Fruit fly (Drosophila melanogaster) whole organism, embryonic: ENCODE data around the gene Tom70.
A peak's percentile ranks its signal among the peaks of the same experiment; 100 is the strongest.

Experiments used
- B-H2 ChIP-seq: fragments of 200-800 bp; sonication (Bioruptor generic); optimal IDR thresholded peaks from 2 replicates; lab custom pipeline; 2018; ENCODE audit warnings: missing biosample characterization, mild to moderate bottlenecking, missing genetic modification characterization
- CG11695 ChIP-seq: fragments of 200-800 bp; sonication (Bioruptor generic); IDR thresholded peaks from 3 replicates; pipeline ENCODE4 v1.3.6; 2022; ENCODE audit warnings: missing biosample characterization, missing genetic modification characterization
- CG11696 ChIP-seq: fragments of 200-800 bp; sonication (Bioruptor generic); IDR thresholded peaks from 2 replicates; pipeline ENCODE4 v1.3.6; 2022; ENCODE audit warnings: missing biosample characterization, missing genetic modification characterization
- CG12104 ChIP-seq: fragments of 200-800 bp; sonication (Bioruptor generic); optimal IDR thresholded peaks from 3 replicates; lab custom pipeline; 2016; ENCODE audit warnings: missing biosample characterization, missing genetic modification characterization
- CG12744 ChIP-seq: fragments of 200-800 bp; sonication (Bioruptor generic); optimal IDR thresholded peaks from 2 replicates; lab custom pipeline; 2016; ENCODE audit warnings: missing biosample characterization, missing genetic modification characterization
- CG12942 ChIP-seq: fragments of 200-800 bp; sonication (Bioruptor generic); optimal IDR thresholded peaks from 3 replicates; lab custom pipeline; 2016; ENCODE audit warnings: missing biosample characterization, missing genetic modification characterization
- CG16815 ChIP-seq: fragments of 200-800 bp; sonication (Bioruptor generic); optimal IDR thresholded peaks from 3 replicates; lab custom pipeline; 2017; ENCODE audit warnings: missing biosample characterization, mild to moderate bottlenecking, missing genetic modification characterization
- CG2116 ChIP-seq: fragments of 200-800 bp; sonication (Bioruptor generic); optimal IDR thresholded peaks from 3 replicates; lab custom pipeline; 2018; ENCODE audit warnings: missing biosample characterization, mild to moderate bottlenecking, missing genetic modification characterization
- CG3407 ChIP-seq: fragments of 200-800 bp; sonication (Bioruptor generic); optimal IDR thresholded peaks from 2 replicates; lab custom pipeline; 2018; ENCODE audit warnings: missing biosample characterization, mild to moderate bottlenecking, missing genetic modification characterization
- CG4730 ChIP-seq: fragments of 200-800 bp; sonication (Bioruptor generic); IDR thresholded peaks from 2 replicates; pipeline ENCODE4 v1.3.6; 2022; ENCODE audit warnings: missing biosample characterization, missing genetic modification characterization
- CG7963 ChIP-seq: fragments of 200-800 bp; sonication (Bioruptor generic); IDR thresholded peaks from 3 replicates; pipeline ENCODE4 v1.3.6; 2022; ENCODE audit warnings: missing biosample characterization, missing genetic modification characterization; ENCODE audit not compliant: partially characterized antibody
- CG8089 ChIP-seq: fragments of 200-800 bp; sonication (Bioruptor generic); optimal IDR thresholded peaks from 3 replicates; lab custom pipeline; 2016; ENCODE audit warnings: missing biosample characterization, missing genetic modification characterization
- CG8281 ChIP-seq: fragments of 200-800 bp; sonication (Bioruptor generic); optimal IDR thresholded peaks from 2 replicates; lab custom pipeline; 2018; ENCODE audit warnings: missing biosample characterization, mild to moderate bottlenecking, missing genetic modification characterization, moderate library complexity
- CG8290 ChIP-seq, 3 experiments: fragments of 200-800 bp; sonication (Bioruptor generic); optimal IDR thresholded peaks; 2 replicates each; lab custom pipeline; 2016 to 2019; ENCODE audit warnings: missing biosample characterization in 3 of 3, missing genetic modification characterization in 3 of 3, mild to moderate bottlenecking in 2 of 3, moderate library complexity in 1 of 3
- CG9609 ChIP-seq: fragments of 200-800 bp; sonication (Bioruptor generic); optimal IDR thresholded peaks from 3 replicates; lab custom pipeline; 2016; ENCODE audit warnings: missing biosample characterization, missing genetic modification characterization
- CG9797 ChIP-seq: fragments of 200-800 bp; sonication (Bioruptor generic); optimal IDR thresholded peaks from 3 replicates; lab custom pipeline; 2018; ENCODE audit warnings: missing biosample characterization, mild to moderate bottlenecking, missing genetic modification characterization
- CTCF ChIP-seq: fragments of 200-800 bp; sonication (Bioruptor generic); optimal IDR thresholded peaks from 2 replicates; lab custom pipeline; 2017; ENCODE audit warnings: missing biosample characterization, mild to moderate bottlenecking, missing genetic modification characterization, moderate library complexity
- Chrac-16 ChIP-seq: fragments of 200-800 bp; sonication (Bioruptor generic); optimal IDR thresholded peaks from 3 replicates; lab custom pipeline; 2016; ENCODE audit warnings: missing biosample characterization, missing genetic modification characterization
- CkIIα-i1 ChIP-seq: fragments of 200-800 bp; sonication (Bioruptor generic); IDR thresholded peaks from 2 replicates; pipeline ENCODE4 v1.3.6; 2022; ENCODE audit warnings: missing biosample characterization, missing genetic modification characterization
- D19A ChIP-seq: fragments of 200-800 bp; optimal IDR thresholded peaks from 3 replicates; lab custom pipeline; 2019; ENCODE audit warnings: missing biosample characterization, mild to moderate bottlenecking, missing genetic modification characterization, moderate library complexity
- Dref ChIP-seq: fragments of 200-800 bp; sonication (Bioruptor generic); IDR thresholded peaks from 2 replicates; pipeline ENCODE4 v1.3.6; 2022; ENCODE audit warnings: missing biosample characterization, missing genetic modification characterization
- Hr51 ChIP-seq, 2 experiments: fragments of 200-800 bp; sonication (Bioruptor generic); optimal IDR thresholded peaks; 2 replicates in 1 of 2; 3 replicates in 1 of 2; lab custom pipeline; 2016 to 2018; ENCODE audit warnings: missing biosample characterization in 2 of 2, missing genetic modification characterization in 2 of 2, mild to moderate bottlenecking in 1 of 2, moderate library complexity in 1 of 2
- Lim3 ChIP-seq: fragments of 200-800 bp; sonication (Bioruptor generic); IDR thresholded peaks from 2 replicates; pipeline ENCODE4 v1.3.6; 2022; ENCODE audit warnings: missing biosample characterization, missing genetic modification characterization
- MBD-R2 ChIP-seq: fragments of 200-800 bp; sonication (Bioruptor generic); IDR thresholded peaks from 2 replicates; pipeline ENCODE4 v1.3.6; 2022; ENCODE audit warnings: missing biosample characterization, missing genetic modification characterization
- MESR4 ChIP-seq: fragments of 200-800 bp; sonication (Bioruptor generic); optimal IDR thresholded peaks from 2 replicates; lab custom pipeline; 2018; ENCODE audit warnings: missing biosample characterization, mild to moderate bottlenecking, missing genetic modification characterization, moderate library complexity
- Mad ChIP-seq: fragments of 200-800 bp; sonication (Bioruptor generic); optimal IDR thresholded peaks from 2 replicates; lab custom pipeline; 2016; ENCODE audit warnings: missing biosample characterization, missing genetic modification characterization
- Nf-YC ChIP-seq: fragments of 200-800 bp; optimal IDR thresholded peaks from 3 replicates; lab custom pipeline; 2019; ENCODE audit warnings: missing biosample characterization, mild to moderate bottlenecking, missing genetic modification characterization, moderate library complexity
- Rx ChIP-seq: fragments of 200-800 bp; sonication (Bioruptor generic); IDR thresholded peaks from 2 replicates; pipeline ENCODE4 v1.3.6; 2022; ENCODE audit warnings: missing biosample characterization, missing genetic modification characterization
- Sry-δ ChIP-seq: fragments of 200-800 bp; sonication (Bioruptor generic); optimal IDR thresholded peaks from 2 replicates; lab custom pipeline; 2016; ENCODE audit warnings: missing biosample characterization, missing genetic modification characterization
- Tbp ChIP-seq: fragments of >200 bp; optimal IDR thresholded peaks from 2 replicates; lab custom pipeline; 2018; ENCODE audit warnings: missing biosample characterization, missing genetic modification characterization
- ac ChIP-seq: fragments of 200-800 bp; sonication (Bioruptor generic); optimal IDR thresholded peaks from 3 replicates; lab custom pipeline; 2017; ENCODE audit warnings: missing biosample characterization, mild to moderate bottlenecking, missing genetic modification characterization
- bsh ChIP-seq, 2 experiments: fragments of 200-800 bp; sonication (Bioruptor generic); optimal IDR thresholded peaks; 2 replicates each; lab custom pipeline; 2017 to 2018; ENCODE audit warnings: mild to moderate bottlenecking in 2 of 2, missing biosample characterization in 2 of 2, missing genetic modification characterization in 2 of 2, moderate library complexity in 1 of 2
- crp ChIP-seq, 2 experiments: fragments of 200-800 bp; sonication (Bioruptor generic); optimal IDR thresholded peaks; 2 replicates in 1 of 2; 3 replicates in 1 of 2; lab custom pipeline; 2017; ENCODE audit warnings: missing biosample characterization in 2 of 2, missing genetic modification characterization in 2 of 2, mild to moderate bottlenecking in 1 of 2, moderate library complexity in 1 of 2
- ftz-f1 ChIP-seq: fragments of 200-800 bp; sonication (Bioruptor generic); optimal IDR thresholded peaks from 2 replicates; lab custom pipeline; 2016; ENCODE audit warnings: missing biosample characterization, missing genetic modification characterization
- gem ChIP-seq: fragments of 200-800 bp; sonication (Bioruptor generic); optimal IDR thresholded peaks from 2 replicates; lab custom pipeline; 2019; ENCODE audit warnings: missing biosample characterization, mild to moderate bottlenecking, missing genetic modification characterization, moderate library complexity
- gsb ChIP-seq: fragments of 200-800 bp; sonication (Bioruptor generic); IDR thresholded peaks from 2 replicates; pipeline ENCODE4 v1.3.6; 2022; ENCODE audit warnings: missing biosample characterization, missing genetic modification characterization
- gsb-n ChIP-seq: fragments of 200-800 bp; sonication (Bioruptor generic); optimal IDR thresholded peaks from 3 replicates; lab custom pipeline; 2018; ENCODE audit warnings: missing biosample characterization, mild to moderate bottlenecking, missing genetic modification characterization
- hkb ChIP-seq, 2 experiments: fragments of 200-800 bp in 1 of 2; fragments of >200 bp in 1 of 2; sonication (Bioruptor generic) in 1 of 2; IDR thresholded peaks in 1 of 2; optimal IDR thresholded peaks in 1 of 2; 2 replicates each; pipeline versions ENCODE4 v1.3.6 to Lab custom; 2017 to 2022; ENCODE audit warnings: missing biosample characterization in 1 of 2, missing genetic modification characterization in 1 of 2
- kay ChIP-seq: fragments of 200-800 bp; sonication (Bioruptor generic); optimal IDR thresholded peaks from 2 replicates; lab custom pipeline; 2016; ENCODE audit warnings: missing biosample characterization, missing genetic modification characterization
- mld ChIP-seq: fragments of 200-800 bp; sonication (Bioruptor generic); IDR thresholded peaks from 3 replicates; pipeline ENCODE4 v1.3.6; 2022; ENCODE audit warnings: missing biosample characterization, missing genetic modification characterization; ENCODE audit not compliant: partially characterized antibody
- pum ChIP-seq: fragments of 200-800 bp; sonication (Bioruptor generic); optimal IDR thresholded peaks from 2 replicates; lab custom pipeline; 2016; ENCODE audit warnings: missing biosample characterization, missing genetic modification characterization
- ranshi ChIP-seq: fragments of 200-800 bp; sonication (Bioruptor generic); IDR thresholded peaks from 2 replicates; pipeline ENCODE4 v1.3.6; 2022; ENCODE audit warnings: missing biosample characterization, missing genetic modification characterization
- ro ChIP-seq: fragments of 200-800 bp; sonication (Bioruptor generic); IDR thresholded peaks from 2 replicates; pipeline ENCODE4 v1.3.6; 2022; ENCODE audit warnings: missing biosample characterization, missing genetic modification characterization
- row ChIP-seq: fragments of 200-800 bp; sonication (Bioruptor generic); IDR thresholded peaks from 3 replicates; pipeline ENCODE4 v1.3.6; 2022; ENCODE audit warnings: missing biosample characterization, missing genetic modification characterization
- sc ChIP-seq, 3 experiments: fragments of >200 bp in 2 of 3; fragments of 200-800 bp in 1 of 3; sonication (Bioruptor generic) in 1 of 3; optimal IDR thresholded peaks; 2 replicates in 2 of 3; 3 replicates in 1 of 3; lab custom pipeline; 2017; ENCODE audit warnings: mild to moderate bottlenecking in 1 of 3, missing biosample characterization in 1 of 3, missing genetic modification characterization in 1 of 3, missing genetic modification reagents in 1 of 3
- slbo ChIP-seq: fragments of 200-800 bp; sonication (Bioruptor generic); IDR thresholded peaks from 2 replicates; pipeline ENCODE4 v1.3.6; 2022; ENCODE audit warnings: missing biosample characterization, missing genetic modification characterization
- slou ChIP-seq: fragments of 200-800 bp; sonication (Bioruptor generic); optimal IDR thresholded peaks from 3 replicates; lab custom pipeline; 2016; ENCODE audit warnings: missing biosample characterization, missing genetic modification characterization
- slp2 ChIP-seq: fragments of 200-800 bp; sonication (Bioruptor generic); optimal IDR thresholded peaks from 2 replicates; lab custom pipeline; 2016; ENCODE audit warnings: missing biosample characterization, missing genetic modification characterization
- ssp ChIP-seq: fragments of 200-800 bp; sonication (Bioruptor generic); IDR thresholded peaks from 2 replicates; pipeline ENCODE4 v1.3.6; 2022; ENCODE audit warnings: missing biosample characterization, missing genetic modification characterization
- trh ChIP-seq: fragments of 200-800 bp; sonication (Bioruptor generic); optimal IDR thresholded peaks from 2 replicates; lab custom pipeline; 2016; ENCODE audit warnings: missing biosample characterization, missing genetic modification characterization
- zfh1 ChIP-seq: fragments of 200-800 bp; sonication (Bioruptor generic); IDR thresholded peaks from 3 replicates; pipeline ENCODE4 v1.3.6; 2022; ENCODE audit warnings: missing biosample characterization, missing genetic modification characterization

The Tom70 gene

DNA sequence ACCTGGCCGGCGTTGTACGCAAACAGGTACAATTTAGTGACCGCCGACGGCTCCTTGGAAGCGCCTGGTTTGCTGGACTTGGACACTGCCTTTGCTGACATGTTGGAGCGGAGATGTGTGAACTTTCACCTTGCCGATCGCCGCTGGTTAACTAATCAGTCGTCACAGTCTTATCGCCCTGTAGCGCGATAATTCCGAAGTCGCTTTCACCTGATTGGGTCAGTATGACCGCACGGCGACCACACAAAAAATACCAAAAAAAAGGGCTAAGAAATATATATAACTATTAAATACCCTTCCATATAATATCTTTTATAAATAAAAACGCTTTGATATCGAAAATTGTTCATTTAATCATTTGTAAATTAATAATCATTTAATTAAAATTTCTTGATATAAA, 36.3 kb downstream of the Tom70 start, which contains the start of gene Hacd1:
Hacd1 (minus strand) TSS at position 216 of the 400 bp plus-strand sequence.
- TF ChIP-seq Hr51 (GFP tag; optimal IDR thresholded peaks at IDR 0.05; lab: Kevin White, UChicago) (no peak), ro (GFP tag; lab: Robert Waterston, UW) (no peak), Mad (GFP tag; lab: Kevin White, UChicago) (no peak), gem (tag; lab: Kevin White, UChicago) (no peak), MBD-R2 (no peak), D19A (tag; lab: Kevin White, UChicago) (peak; percentile 99), CG4730 (no peak), Sry-δ (GFP tag; lab: Kevin White, UChicago) (no peak), CG12104 (no peak), CG12942 (no peak), Dref (GFP tag; lab: Robert Waterston, UW) (no peak), Tbp (GFP tag; lab: Kevin White, UChicago) (no peak), zfh1 (GFP tag; lab: Robert Waterston, UW) (no peak), mld (GFP tag; lab: Robert Waterston, UW) (no peak), slbo (no peak), gsb (GFP tag; lab: Robert Waterston, UW) (no peak), ac (no peak), ftz-f1 (GFP tag; lab: Kevin White, UChicago) (no peak), Lim3 (GFP tag; lab: Robert Waterston, UW) (no peak), row (GFP tag; lab: Robert Waterston, UW) (no peak), slp2 (GFP tag; lab: Kevin White, UChicago) (no peak), sc (optimal IDR thresholded peaks at IDR 0.05; lab: Kevin White, UChicago) (no peak), sc (GFP tag; optimal IDR thresholded peaks at IDR 0.05; lab: Kevin White, UChicago) (no peak), CG8089 (GFP tag; lab: Kevin White, UChicago) (no peak), Nf-YC (tag; lab: Kevin White, UChicago) (peak; percentile 76), slou (no peak), CG11696 (GFP tag; lab: Robert Waterston, UW) (no peak), Rx (no peak), CG8290 (GFP tag; optimal IDR thresholded peaks at IDR 0.05; lab: Kevin White, UChicago) (no peak), CG8290 (tag; optimal IDR thresholded peaks at IDR 0.05; lab: Kevin White, UChicago) (peak in 1 of 2 experiments; percentile 14), CTCF (GFP tag; lab: Kevin White, UChicago) (no peak), CG12744 (GFP tag; lab: Kevin White, UChicago) (no peak), CG9609 (GFP tag; lab: Kevin White, UChicago) (no peak), B-H2 (GFP tag; lab: Kevin White, UChicago) (no peak), CG8281 (tag; lab: Kevin White, UChicago) (no peak), MESR4 (peak; percentile 74), ssp (GFP tag; lab: Robert Waterston, UW) (no peak), CkIIα-i1 (GFP tag; lab: Robert Waterston, UW) (no peak), CG9797 (GFP tag; lab: Kevin White, UChicago) (peak; percentile 62), pum (GFP tag; lab: Kevin White, UChicago) (no peak), CG16815 (GFP tag; lab: Kevin White, UChicago) (no peak), CG11695 (GFP tag; lab: Robert Waterston, UW) (no peak), gsb-n (tag; lab: Kevin White, UChicago) (no peak), bsh (GFP tag; optimal IDR thresholded peaks at IDR 0.05; lab: Kevin White, UChicago) (no peak), Chrac-16 (GFP tag; lab: Kevin White, UChicago) (no peak), crp (GFP tag; optimal IDR thresholded peaks at IDR 0.05; lab: Kevin White, UChicago) (peak in 1 of 2 experiments; percentile 42), trh (no peak), CG7963 (GFP tag; lab: Robert Waterston, UW) (no peak), hkb (optimal IDR thresholded peaks at IDR 0.05; lab: Kevin White, UChicago) (no peak), hkb (GFP tag; IDR thresholded peaks at IDR 0.05; lab: Robert Waterston, UW) (no peak), CG3407 (no peak), kay (GFP tag; lab: Kevin White, UChicago) (no peak), ranshi (GFP tag; lab: Robert Waterston, UW) (no peak), CG2116 (GFP tag; lab: Kevin White, UChicago) (no peak)
